Worm (Caenorhabditis elegans): ENCODE results near the gene F47B7.5.

F47B7.5 gene

DNA sequence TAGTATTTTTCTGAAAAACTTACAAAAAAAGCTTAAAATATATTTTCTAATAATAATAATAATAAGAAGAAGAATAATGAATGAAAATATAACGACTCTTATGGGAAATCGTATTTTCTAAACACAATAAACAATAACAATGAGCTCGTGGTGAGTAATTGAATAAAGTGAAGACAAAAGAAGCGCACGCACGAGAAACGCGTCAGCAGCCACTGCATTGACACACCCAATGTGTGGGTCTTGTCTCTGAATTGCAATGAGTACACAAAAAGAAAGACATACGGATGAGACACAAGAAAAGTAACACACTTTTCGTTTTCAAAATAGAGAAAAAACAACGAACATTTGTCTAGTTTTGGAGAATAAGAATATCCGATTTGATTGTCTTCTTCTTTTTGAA, 34.7 kb upstream of the F47B7.5 start, which contains the start of gene F35A5.8 (continued):
- peak; percentile 16 for TF ChIP-seq spr-1 (tag; optimal IDR thresholded peaks at IDR 0.05)
- TF ChIP-seq mdl-1 (tag; optimal IDR thresholded peaks at IDR 0.05) = peak in 1 of 2 experiments; percentile 48
- TF ChIP-seq nhr-25 (tag; optimal IDR thresholded peaks at IDR 0.05; ENCODE audit: borderline replicate concordance, insufficient read depth) = no peak
- TF ChIP-seq set-16 (GFP tag; IDR thresholded peaks at IDR 0.05) = no peak
- TF ChIP-seq mes-2 (tag; optimal IDR thresholded peaks at IDR 0.05; ENCODE audit: poor library complexity, severe bottlenecking) = peak; percentile 90
- TF ChIP-seq nhr-111 (GFP tag; optimal IDR thresholded peaks at IDR 0.05) = no peak
- TF ChIP-seq lim-7 (GFP tag; IDR thresholded peaks at IDR 0.05) = no peak
- TF ChIP-seq nhr-6 (tag; optimal IDR thresholded peaks at IDR 0.05) = peak; percentile 4
- no peak for TF ChIP-seq lin-29 (GFP tag; IDR thresholded peaks at IDR 0.05)
- TF ChIP-seq nhr-11 (tag; optimal IDR thresholded peaks at IDR 0.05) = peak; percentile 36
- TF ChIP-seq dpl-1 (GFP tag; optimal IDR thresholded peaks at IDR 0.05) = peak; percentile 69
- TF ChIP-seq dve-1 (tag; optimal IDR thresholded peaks at IDR 0.05; ENCODE audit: insufficient read depth) = peak; percentile 86
- TF ChIP-seq egl-43 (GFP tag; IDR thresholded peaks at IDR 0.05) = no peak
- peak in 1 of 2 experiments; percentile 80 for TF ChIP-seq daf-16 (GFP tag; optimal IDR thresholded peaks at IDR 0.05)
- TF ChIP-seq daf-16 (tag; optimal IDR thresholded peaks at IDR 0.05) = peak; percentile 63
- no peak for TF ChIP-seq attf-4 (tag; optimal IDR thresholded peaks at IDR 0.05)
- TF ChIP-seq mdt-29 (GFP tag; IDR thresholded peaks at IDR 0.05) = no peak
- no peak for TF ChIP-seq nhr-41 (GFP tag; IDR thresholded peaks at IDR 0.05)
- no peak for TF ChIP-seq ceh-32 (tag; optimal IDR thresholded peaks at IDR 0.05; ENCODE audit: poor library complexity)
- 0 out of 2 replicates have a peak, but pooled peaks have one; percentile 24 for TF ChIP-seq arid-1 (GFP tag; conservative IDR thresholded peaks at IDR 0.05)
- TF ChIP-seq mxl-3 (GFP tag; optimal IDR thresholded peaks at IDR 0.05) = peak; percentile 25
- no peak for TF ChIP-seq snpc-4 (tag; optimal IDR thresholded peaks at IDR 0.05)
- TF ChIP-seq F44E2.7 (GFP tag; IDR thresholded peaks at IDR 0.05) = no peak
- peak; percentile 32; the same call in 1 of the 2 replicates for TF ChIP-seq nhr-42 (GFP tag; IDR thresholded peaks at IDR 0.05)
- TF ChIP-seq dmd-6 (GFP tag; IDR thresholded peaks at IDR 0.05) = peak; percentile 48
- TF ChIP-seq ceh-44 (GFP tag; IDR thresholded peaks at IDR 0.05) = no peak
- TF ChIP-seq nhr-28 (tag; optimal IDR thresholded peaks at IDR 0.05) = peak; percentile 58
- TF ChIP-seq D1046.2 (GFP tag; IDR thresholded peaks at IDR 0.05) = no peak
- TF ChIP-seq cey-2 (tag; optimal IDR thresholded peaks at IDR 0.05; ENCODE audit: borderline replicate concordance, insufficient read depth) = no peak
- TF ChIP-seq vab-7 (GFP tag; IDR thresholded peaks at IDR 0.05) = no peak

- TF ChIP-seq mes-2 (tag; optimal IDR thresholded peaks at IDR 0.05; ENCODE audit: poor library complexity, severe bottlenecking) = no peak
- no peak for TF ChIP-seq unc-62 (GFP tag; optimal IDR thresholded peaks at IDR 0.05 in 1 of 2)
- TF ChIP-seq unc-62 (tag; optimal IDR thresholded peaks at IDR 0.05) = no peak
- TF ChIP-seq nhr-41 (GFP tag; IDR thresholded peaks at IDR 0.05) = no peak
- no peak for TF ChIP-seq hlh-30 (tag; optimal IDR thresholded peaks at IDR 0.05; ENCODE audit: insufficient read depth)
- no peak for TF ChIP-seq hif-1 (tag; optimal IDR thresholded peaks at IDR 0.05)
- TF ChIP-seq dmd-9 (GFP tag; IDR thresholded peaks at IDR 0.05) = no peak
- TF ChIP-seq rbr-2 (tag; optimal IDR thresholded peaks at IDR 0.05) = peak; percentile 24
- no peak for TF ChIP-seq arid-1 (GFP tag; conservative IDR thresholded peaks at IDR 0.05)
- TF ChIP-seq saeg-2 (GFP tag; IDR thresholded peaks at IDR 0.05) = no peak
- TF ChIP-seq gei-8 (GFP tag; optimal IDR thresholded peaks at IDR 0.05) = no peak
- no peak for TF ChIP-seq Y105C5A.15 (GFP tag; IDR thresholded peaks at IDR 0.05)
- TF ChIP-seq D1046.2 (GFP tag; IDR thresholded peaks at IDR 0.05) = no peak
- TF ChIP-seq lin-15B (tag; optimal IDR thresholded peaks at IDR 0.05) = no peak
- no peak for TF ChIP-seq lin-1 (GFP tag; IDR thresholded peaks at IDR 0.05)
- TF ChIP-seq attf-4 (tag; optimal IDR thresholded peaks at IDR 0.05) = no peak
- no peak for TF ChIP-seq nhr-111 (GFP tag; optimal IDR thresholded peaks at IDR 0.05)
- TF ChIP-seq zfp-3 (GFP tag; conservative IDR thresholded peaks at IDR 0.05) = no peak
- no peak for TF ChIP-seq snpc-1.2 (GFP tag; IDR thresholded peaks at IDR 0.05)
- TF ChIP-seq set-16 (GFP tag; IDR thresholded peaks at IDR 0.05) = peak; percentile 42
- no peak for TF ChIP-seq nhr-237 (tag; optimal IDR thresholded peaks at IDR 0.05)
- TF ChIP-seq ceh-32 (tag; optimal IDR thresholded peaks at IDR 0.05; ENCODE audit: poor library complexity) = no peak
- TF ChIP-seq hmg-1.1 (GFP tag; IDR thresholded peaks at IDR 0.05) = peak; percentile 61
- peak; percentile 31 for TF ChIP-seq mep-1 (tag; optimal IDR thresholded peaks at IDR 0.05)
- no peak for TF ChIP-seq dmd-8 (GFP tag; IDR thresholded peaks at IDR 0.05)
- TF ChIP-seq ztf-7 (tag; optimal IDR thresholded peaks at IDR 0.05) = no peak
- no peak for TF ChIP-seq madf-5 (GFP tag; IDR thresholded peaks at IDR 0.05)
- TF ChIP-seq fkh-10 (GFP tag; optimal IDR thresholded peaks at IDR 0.05) = peak; percentile 3
These were observed 34.1 kb upstream of the F47B7.5 start for ce11 chrX:3802743-3803142.
